Fruit fly (Drosophila melanogaster): ENCODE measurements around the gene Arr2.

Gene Arr2

DNA sequence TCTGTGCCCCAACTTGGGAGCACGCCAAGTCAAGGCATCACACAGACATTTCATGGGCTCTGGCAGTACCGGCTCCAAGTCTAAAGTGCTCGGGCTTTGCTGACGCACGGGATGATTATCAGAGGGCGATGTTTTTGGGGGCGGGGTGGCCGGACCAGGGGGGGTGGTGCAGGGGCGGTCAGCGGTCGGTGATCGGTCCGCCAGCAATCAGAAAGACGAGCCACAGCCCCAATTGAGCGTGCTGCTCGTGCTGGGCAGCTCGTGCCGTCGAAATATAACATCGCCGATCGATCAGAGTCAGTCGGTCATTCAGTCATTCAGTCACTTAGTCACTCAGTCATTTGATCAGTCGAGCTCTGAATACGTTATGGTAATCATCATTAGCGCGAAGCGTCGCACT, 49.1 kb upstream of the Arr2 start (continued):
- TF ChIP-seq ssp (GFP tag; IDR thresholded peaks at IDR 0.05) (no peak), CG5953 (GFP tag; IDR thresholded peaks at IDR 0.05) (0 out of 2 replicates have a peak, but pooled peaks have one; percentile 9), pho (GFP tag; optimal IDR thresholded peaks at IDR 0.05) (no peak), CG34422 (GFP tag; IDR thresholded peaks at IDR 0.05) (no peak), row (GFP tag; IDR thresholded peaks at IDR 0.05) (0 out of 3 replicates have a peak, but pooled peaks have one; percentile 12), CG8765 (GFP tag; IDR thresholded peaks at IDR 0.05) (no peak), tup (GFP tag; optimal IDR thresholded peaks at IDR 0.05) (no peak), CG5245 (GFP tag; optimal IDR thresholded peaks at IDR 0.05) (no peak), dimm (GFP tag; IDR thresholded peaks at IDR 0.05) (no peak), al (GFP tag; IDR thresholded peaks at IDR 0.05) (no peak), CG8290 (GFP tag; optimal IDR thresholded peaks at IDR 0.05) (no peak), CG8290 (tag; optimal IDR thresholded peaks at IDR 0.05) (peak in 1 of 2 experiments; percentile 60), ranshi (GFP tag; IDR thresholded peaks at IDR 0.05) (no peak), Lim3 (GFP tag; IDR thresholded peaks at IDR 0.05) (no peak), peb (GFP tag; IDR thresholded peaks at IDR 0.05) (no peak), CG33557 (GFP tag; optimal IDR thresholded peaks at IDR 0.05) (no peak), Blimp-1 (GFP tag; optimal IDR thresholded peaks at IDR 0.05) (no peak), CG15073 (GFP tag; optimal IDR thresholded peaks at IDR 0.05) (no peak), NC2α (GFP tag; optimal IDR thresholded peaks at IDR 0.05) (no peak), PHDP (tag; optimal IDR thresholded peaks at IDR 0.05) (no peak), CG1529 (GFP tag; optimal IDR thresholded peaks at IDR 0.05) (no peak), gce (GFP tag; IDR thresholded peaks at IDR 0.05) (no peak), CG6254 (GFP tag; optimal IDR thresholded peaks at IDR 0.05) (no peak), Ets97D (GFP tag; optimal IDR thresholded peaks at IDR 0.05) (no peak), psq (GFP tag; optimal IDR thresholded peaks at IDR 0.05) (no peak)

DNA sequence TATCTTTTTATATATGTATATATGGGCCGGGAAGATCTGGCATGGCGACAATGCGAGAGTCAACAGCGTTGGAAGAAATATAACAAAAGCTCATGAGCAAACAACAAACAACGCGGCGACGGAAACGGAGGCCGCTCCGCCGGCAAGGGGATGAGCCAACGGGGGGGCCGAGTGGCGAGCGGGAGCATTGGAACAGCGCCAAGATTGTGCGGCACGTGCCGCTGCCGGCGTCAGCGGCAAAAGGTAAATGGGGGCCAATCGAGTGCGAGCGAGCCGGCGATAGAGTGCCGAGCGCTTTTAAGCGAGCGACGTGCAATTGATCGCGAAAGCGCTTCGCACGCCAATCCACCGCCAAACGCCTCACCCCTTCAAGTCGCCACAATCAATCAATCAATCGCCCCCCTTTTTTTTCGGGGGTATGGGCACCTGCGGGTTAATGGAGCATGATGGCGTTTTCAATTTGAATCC, 47.8 kb upstream of the Arr2 start:
- TF ChIP-seq Nf-YA (GFP tag; IDR thresholded peaks at IDR 0.05) (0 out of 2 replicates have a peak, but pooled peaks have one; percentile 14), CG14860 (GFP tag; IDR thresholded peaks at IDR 0.05; ENCODE audit: partially characterized antibody) (no peak), zen2 (GFP tag; IDR thresholded peaks at IDR 0.05; ENCODE audit: partially characterized antibody) (0 out of 3 replicates have a peak, but pooled peaks have one; percentile 15), crc (GFP tag; optimal IDR thresholded peaks at IDR 0.05) (peak; percentile 7), rib (GFP tag; IDR thresholded peaks at IDR 0.05) (peak; percentile 82), tap (tag; optimal IDR thresholded peaks at IDR 0.05) (peak; percentile 28), lbe (GFP tag; optimal IDR thresholded peaks at IDR 0.05) (peak; percentile 68), CG11085 (GFP tag; IDR thresholded peaks at IDR 0.05) (no peak), mam (GFP tag; optimal IDR thresholded peaks at IDR 0.05) (no peak), C15 (GFP tag; IDR thresholded peaks at IDR 0.05) (no peak), YL-1 (GFP tag; optimal IDR thresholded peaks at IDR 0.05) (peak; percentile 48), CG8765 (GFP tag; IDR thresholded peaks at IDR 0.05) (no peak; the same call in 1 of the 2 replicates), HHEX (GFP tag; optimal IDR thresholded peaks at IDR 0.05) (peak; percentile 87), Sry-δ (GFP tag; optimal IDR thresholded peaks at IDR 0.05) (peak; percentile 14), CG9727 (GFP tag; optimal IDR thresholded peaks at IDR 0.05) (peak; percentile 78), CG17359 (tag; optimal IDR thresholded peaks at IDR 0.05) (peak; percentile 76), peb (GFP tag; IDR thresholded peaks at IDR 0.05) (peak; percentile 23; the same call in 1 of the 2 replicates), Bdp1 (GFP tag; optimal IDR thresholded peaks at IDR 0.05) (no peak), CG1529 (GFP tag; optimal IDR thresholded peaks at IDR 0.05) (peak; percentile 76), HLHmδ (GFP tag; optimal IDR thresholded peaks at IDR 0.05) (peak; percentile 6), h (optimal IDR thresholded peaks at IDR 0.05) (no peak), CG4854 (GFP tag; optimal IDR thresholded peaks at IDR 0.05) (peak; percentile 5), HLH54F (GFP tag; optimal IDR thresholded peaks at IDR 0.05) (no peak), CG34224 (GFP tag; IDR thresholded peaks at IDR 0.05; ENCODE audit: partially characterized antibody) (no peak), PHDP (tag; optimal IDR thresholded peaks at IDR 0.05) (peak; percentile 66), CG11560 (tag; IDR thresholded peaks at IDR 0.05) (no peak), CG8944 (GFP tag; optimal IDR thresholded peaks at IDR 0.05) (no peak), CG12071 (GFP tag; optimal IDR thresholded peaks at IDR 0.05) (peak; percentile 69), CG7987 (GFP tag; optimal IDR thresholded peaks at IDR 0.05) (peak; percentile 71), hkb (optimal IDR thresholded peaks at IDR 0.05) (no peak), hkb (GFP tag; IDR thresholded peaks at IDR 0.05) (peak; percentile 64)

Measured in whole organism, embryonic.